Fruit fly (Drosophila melanogaster): ENCODE data around the gene CG14855.

CG14855 gene

dm6 chr3R:14832256-14832655, 36.2 kb downstream of the CG14855 start (continued):
- TF ChIP-seq CG4730 (GFP tag; IDR thresholded peaks at IDR 0.05), result 0 out of 2 replicates have a peak, but pooled peaks have one; percentile 28
- peak; percentile 28 for TF ChIP-seq CG14965 (GFP tag; optimal IDR thresholded peaks at IDR 0.05; ENCODE audit: borderline replicate concordance)
- no peak for TF ChIP-seq Meics (GFP tag; optimal IDR thresholded peaks at IDR 0.05)
- no peak for TF ChIP-seq Poxn (GFP tag; IDR thresholded peaks at IDR 0.05)
- peak; percentile 44 for TF ChIP-seq CTCF (GFP tag; optimal IDR thresholded peaks at IDR 0.05)
- TF ChIP-seq CG7271 (tag; optimal IDR thresholded peaks at IDR 0.05), result peak; percentile 36
- no peak for TF ChIP-seq tx (GFP tag; optimal IDR thresholded peaks at IDR 0.05)
- no peak for TF ChIP-seq MBD-R2 (GFP tag; IDR thresholded peaks at IDR 0.05)
- no peak for TF ChIP-seq br (optimal IDR thresholded peaks at IDR 0.05)
- TF ChIP-seq Hsf (GFP tag; optimal IDR thresholded peaks at IDR 0.05), result no peak
- TF ChIP-seq CG4282 (GFP tag; optimal IDR thresholded peaks at IDR 0.05), result no peak
- no peak for TF ChIP-seq Atf3 (GFP tag; optimal IDR thresholded peaks at IDR 0.05)
- no peak for TF ChIP-seq Hr51 (GFP tag; optimal IDR thresholded peaks at IDR 0.05)
- TF ChIP-seq caup (GFP tag; optimal IDR thresholded peaks at IDR 0.05; ENCODE audit: severe bottlenecking), result no peak
- no peak for TF ChIP-seq ATbp (GFP tag; optimal IDR thresholded peaks at IDR 0.05)
- TF ChIP-seq vvl (GFP tag; IDR thresholded peaks at IDR 0.05), result no peak
- 0 out of 3 replicates have a peak, but pooled peaks have one; percentile 40 for TF ChIP-seq CG11456 (GFP tag; IDR thresholded peaks at IDR 0.05)
- TF ChIP-seq klu (GFP tag; IDR thresholded peaks at IDR 0.05), result no peak
- no peak for TF ChIP-seq jigr1 (GFP tag; IDR thresholded peaks at IDR 0.05)
- TF ChIP-seq zen (tag; optimal IDR thresholded peaks at IDR 0.05), result no peak
- no peak for TF ChIP-seq Ssrp (tag; optimal IDR thresholded peaks at IDR 0.05)
- 0 out of 3 replicates have a peak, but pooled peaks have one; percentile 51 for TF ChIP-seq CG2199 (GFP tag; IDR thresholded peaks at IDR 0.05)
- TF ChIP-seq GATAe (GFP tag; conservative IDR thresholded peaks at IDR 0.05), result no peak
- no peak for TF ChIP-seq ro (GFP tag; IDR thresholded peaks at IDR 0.05)
- no peak for TF ChIP-seq CG16779 (GFP tag; IDR thresholded peaks at IDR 0.05)
- no peak for TF ChIP-seq CG4404 (GFP tag; IDR thresholded peaks at IDR 0.05)
- peak; percentile 72 for TF ChIP-seq Ets65A (GFP tag)
- TF ChIP-seq nau (GFP tag; optimal IDR thresholded peaks at IDR 0.05), result no peak
- no peak for TF ChIP-seq CG17359 (tag; optimal IDR thresholded peaks at IDR 0.05)

- TF ChIP-seq tx (GFP tag; optimal IDR thresholded peaks at IDR 0.05), result no peak
- TF ChIP-seq CG2129 (GFP tag; IDR thresholded peaks at IDR 0.05; ENCODE audit: partially characterized antibody), result no peak
- TF ChIP-seq CG10366 (GFP tag; IDR thresholded peaks at IDR 0.05), result no peak
- no peak for TF ChIP-seq Xbp1 (GFP tag; optimal IDR thresholded peaks at IDR 0.05)
- TF ChIP-seq Vsx1 (GFP tag; optimal IDR thresholded peaks at IDR 0.05), result no peak
- TF ChIP-seq Nf-YC (tag; optimal IDR thresholded peaks at IDR 0.05), result no peak
- no peak for TF ChIP-seq CG12942 (GFP tag; optimal IDR thresholded peaks at IDR 0.05)
- no peak for TF ChIP-seq Mrtf (GFP tag; IDR thresholded peaks at IDR 0.05)
Observed at dm6 chr3R:14844743-14845142, 48.6 kb downstream of the CG14855 start, which contains the start of gene CG3610. Gene CG3610 (plus strand): TSS chr3R:14845043.

- TF ChIP-seq ci (GFP tag; IDR thresholded peaks at IDR 0.05), result peak; percentile 9; the same call in 1 of the 3 replicates
- TF ChIP-seq CG16815 (GFP tag; optimal IDR thresholded peaks at IDR 0.05), result no peak
- no peak for TF ChIP-seq z (GFP tag; IDR thresholded peaks at IDR 0.05)
- 0 out of 2 replicates have a peak, but pooled peaks have one; percentile 30 for TF ChIP-seq CG32772 (GFP tag; IDR thresholded peaks at IDR 0.05)
- no peak for TF ChIP-seq CG6254 (GFP tag; optimal IDR thresholded peaks at IDR 0.05)
- TF ChIP-seq CG8359 (GFP tag; optimal IDR thresholded peaks at IDR 0.05; ENCODE audit: borderline replicate concordance), result no peak
- peak; percentile 17; the same call in 1 of the 3 replicates for TF ChIP-seq so (GFP tag; IDR thresholded peaks at IDR 0.05)
- TF ChIP-seq CG8388 (GFP tag; optimal IDR thresholded peaks at IDR 0.05), result no peak
- no peak for TF ChIP-seq CG31441 (GFP tag; IDR thresholded peaks at IDR 0.05)
- TF ChIP-seq gem (tag; optimal IDR thresholded peaks at IDR 0.05), result peak; percentile 22
- no peak for TF ChIP-seq CG11723 (GFP tag; optimal IDR thresholded peaks at IDR 0.05)
- TF ChIP-seq CG4854 (GFP tag; optimal IDR thresholded peaks at IDR 0.05), result no peak
- TF ChIP-seq Hsf (GFP tag; optimal IDR thresholded peaks at IDR 0.05), result no peak
- peak; percentile 50 for TF ChIP-seq Sox102F (GFP tag; optimal IDR thresholded peaks at IDR 0.05)
- TF ChIP-seq Ets65A (GFP tag), result peak; percentile 74
- no peak for TF ChIP-seq gce (GFP tag; IDR thresholded peaks at IDR 0.05)
Observed at dm6 chr3R:14846924-14847599, 51.0 kb downstream of the CG14855 start.
